Fruit fly (Drosophila melanogaster) whole organism, adult: Measurements from ENCODE around the gene COX8.

Experiments
- CG5204 ChIP-seq: fragments of 200-800 bp; sonication (Bioruptor generic); optimal IDR thresholded peaks from 2 replicates; lab custom pipeline; 2016; ENCODE audit warnings: missing biosample characterization, missing genetic modification characterization
- CG7101 ChIP-seq: fragments of 200-800 bp; sonication (Bioruptor generic); optimal IDR thresholded peaks from 2 replicates; lab custom pipeline; 2018; ENCODE audit warnings: missing biosample characterization, mild to moderate bottlenecking, missing genetic modification characterization, moderate library complexity
- Crg-1 ChIP-seq: fragments of 200-800 bp; sonication (Bioruptor generic); optimal IDR thresholded peaks from 2 replicates; lab custom pipeline; 2016; ENCODE audit warnings: missing biosample characterization, missing genetic modification characterization
- bab1 ChIP-seq: fragments of 200-800 bp; sonication (Bioruptor generic); optimal IDR thresholded peaks from 3 replicates; lab custom pipeline; 2019; ENCODE audit warnings: missing biosample characterization, mild to moderate bottlenecking, missing genetic modification characterization, moderate library complexity

DNA sequence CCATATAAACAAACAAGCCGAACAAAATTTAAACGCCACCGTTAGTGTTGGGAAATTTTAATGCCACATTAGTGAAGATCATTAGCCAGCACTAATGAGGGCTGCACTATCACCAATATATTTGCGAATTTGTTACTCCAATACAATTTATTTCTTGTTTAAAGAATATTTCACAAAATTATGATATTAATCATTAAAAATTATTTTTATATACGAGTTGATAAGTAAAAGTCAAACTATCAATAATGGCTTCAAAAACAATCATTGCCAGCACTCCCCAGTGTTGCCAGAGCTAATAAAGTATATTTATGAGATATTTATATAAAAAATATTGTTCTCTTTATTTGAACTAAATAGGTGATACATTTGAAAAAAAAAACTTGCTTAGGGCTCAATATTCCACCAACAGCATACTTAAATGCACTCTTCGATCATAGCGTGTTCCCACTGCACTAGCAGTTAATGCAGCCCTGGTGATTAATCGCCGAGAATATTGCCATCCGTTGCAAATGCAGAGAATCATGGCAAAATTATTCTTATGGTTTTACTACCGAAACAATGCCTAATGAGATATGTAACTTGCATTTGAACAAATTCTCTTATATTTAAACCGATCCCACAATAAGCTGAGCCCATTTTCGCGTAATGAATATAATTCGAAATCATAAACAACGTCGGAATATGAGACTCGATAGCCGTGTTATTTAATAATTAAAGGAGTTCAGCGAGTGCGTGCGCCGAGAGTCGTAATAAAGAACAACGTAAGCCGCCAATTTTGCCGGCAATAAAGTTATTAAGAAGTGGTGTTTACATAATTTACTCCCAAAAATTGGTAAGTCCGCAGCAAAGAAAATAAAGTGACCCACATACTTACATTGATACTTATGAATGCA lies 23.2 kb downstream of the COX8 start, which contains the start of the genes SAK and Cdk12:
- TF ChIP-seq bab1 (peak; percentile 91), CG5204 (peak; percentile 84), Crg-1 (GFP tag; lab: Kevin White, UChicago) (peak; percentile 84), CG7101 (tag; lab: Kevin White, UChicago) (peak; percentile 92)
